Fruit fly (Drosophila melanogaster): ENCODE measurements around the gene Arp5.

Gene Arp5

DNA sequence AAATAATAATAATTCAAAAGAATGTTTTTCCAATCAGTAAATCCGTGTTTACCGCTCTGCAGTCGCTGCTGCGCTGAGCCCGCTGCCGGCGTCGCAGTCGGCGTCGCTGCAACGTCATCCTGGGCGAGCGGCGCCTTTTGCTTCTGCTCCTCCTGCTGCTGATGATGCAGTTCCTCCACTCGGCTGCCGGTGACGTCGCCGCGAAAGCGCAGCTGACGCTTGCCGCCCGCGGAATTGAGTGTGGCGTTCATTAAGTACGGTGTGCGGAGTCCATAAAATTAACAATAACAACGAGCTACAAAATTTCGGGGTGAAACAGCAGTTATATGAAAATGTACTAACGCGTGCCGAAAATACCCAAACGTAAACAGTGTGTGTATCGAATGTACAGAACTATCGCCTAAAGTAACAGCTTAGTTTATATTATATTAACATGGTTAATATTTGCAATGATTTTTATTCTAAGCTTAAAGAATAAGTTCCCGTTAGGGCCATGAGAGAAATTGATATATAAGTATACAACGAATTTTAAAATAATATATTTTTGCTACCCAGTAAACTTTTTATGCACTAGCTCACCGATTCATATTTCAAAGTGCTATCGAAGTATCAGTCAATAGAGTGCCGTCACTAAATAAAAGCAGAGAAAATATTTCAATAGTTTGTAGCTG is 21.1 kb upstream of the Arp5 start, which contains the start of the genes CG7218 and Cbp20 (continued):
- peak; percentile 10 for TF ChIP-seq gro (GFP tag; optimal IDR thresholded peaks at IDR 0.05)
- TF ChIP-seq sd (tag; optimal IDR thresholded peaks at IDR 0.05) = peak; percentile 65
- TF ChIP-seq Opbp (GFP tag; IDR thresholded peaks at IDR 0.05; ENCODE audit: partially characterized antibody) = peak; percentile 70; the same call in 2 of the 3 replicates
- no peak for TF ChIP-seq Mes4 (GFP tag; optimal IDR thresholded peaks at IDR 0.05)
- TF ChIP-seq Chrac-16 (GFP tag; optimal IDR thresholded peaks at IDR 0.05) = peak; percentile 73
- TF ChIP-seq lab (GFP tag; optimal IDR thresholded peaks at IDR 0.05) = peak; percentile 82
- peak; percentile 10 for TF ChIP-seq CG8089 (GFP tag; optimal IDR thresholded peaks at IDR 0.05)
- TF ChIP-seq esg (GFP tag; conservative IDR thresholded peaks at IDR 0.05) = 0 out of 2 replicates have a peak, but pooled peaks have one; percentile 26
- TF ChIP-seq Bdp1 (GFP tag; optimal IDR thresholded peaks at IDR 0.05) = peak; percentile 26
- TF ChIP-seq Gug (GFP tag; IDR thresholded peaks at IDR 0.05) = peak; percentile 91
- TF ChIP-seq Nf-YB (GFP tag; optimal IDR thresholded peaks at IDR 0.05) = peak; percentile 48
- no peak for TF ChIP-seq cad (GFP tag; optimal IDR thresholded peaks at IDR 0.05)
- TF ChIP-seq CG42726 (GFP tag; IDR thresholded peaks at IDR 0.05; ENCODE audit: partially characterized antibody) = no peak
- no peak for TF ChIP-seq jing (GFP tag; optimal IDR thresholded peaks at IDR 0.05)
- peak; percentile 58; the same call in 1 of the 2 replicates for TF ChIP-seq chm (GFP tag; IDR thresholded peaks at IDR 0.05)
- no peak; the same call in 1 of the 2 replicates for TF ChIP-seq CG32767 (GFP tag; IDR thresholded peaks at IDR 0.05)
- TF ChIP-seq Hmx (GFP tag; optimal IDR thresholded peaks at IDR 0.05) = no peak
- peak; percentile 68 for TF ChIP-seq CG6791 (GFP tag; IDR thresholded peaks at IDR 0.05; ENCODE audit: partially characterized antibody)
- peak; percentile 78 for TF ChIP-seq CG2678 (tag; optimal IDR thresholded peaks at IDR 0.05)
- peak; percentile 24 for TF ChIP-seq CG12219 (GFP tag; optimal IDR thresholded peaks at IDR 0.05)
- no peak for TF ChIP-seq GATAe (GFP tag; conservative IDR thresholded peaks at IDR 0.05)
- TF ChIP-seq CG7357 (GFP tag; IDR thresholded peaks at IDR 0.05) = 0 out of 3 replicates have a peak, but pooled peaks have one; percentile 28
- TF ChIP-seq Sin3A (optimal IDR thresholded peaks at IDR 0.05) = peak; percentile 38
- TF ChIP-seq D (optimal IDR thresholded peaks at IDR 0.05) = no peak
- TF ChIP-seq D (GFP tag; optimal IDR thresholded peaks at IDR 0.05) = no peak
- TF ChIP-seq odd (GFP tag; optimal IDR thresholded peaks at IDR 0.05) = no peak
- peak; percentile 71 for TF ChIP-seq grau (tag; optimal IDR thresholded peaks at IDR 0.05)
- TF ChIP-seq CG4424 (GFP tag; optimal IDR thresholded peaks at IDR 0.05) = peak; percentile 71
- no peak for TF ChIP-seq CG4707 (GFP tag; optimal IDR thresholded peaks at IDR 0.05)
- TF ChIP-seq dmrt99B (tag; optimal IDR thresholded peaks at IDR 0.05) = peak; percentile 52
- no peak for TF ChIP-seq HLHmδ (GFP tag; optimal IDR thresholded peaks at IDR 0.05)
- TF ChIP-seq CG6854 (GFP tag; optimal IDR thresholded peaks at IDR 0.05) = no peak
- TF ChIP-seq lilli (GFP tag; optimal IDR thresholded peaks at IDR 0.05) = peak; percentile 87
- no peak for TF ChIP-seq Dfd (GFP tag; optimal IDR thresholded peaks at IDR 0.05)
- peak; percentile 44 for TF ChIP-seq slou (GFP tag; optimal IDR thresholded peaks at IDR 0.05)
- peak; percentile 46 for TF ChIP-seq bab2 (GFP tag; optimal IDR thresholded peaks at IDR 0.05)
- TF ChIP-seq Camta (GFP tag; optimal IDR thresholded peaks at IDR 0.05) = peak; percentile 52
- TF ChIP-seq cato (GFP tag; optimal IDR thresholded peaks at IDR 0.05; ENCODE audit: borderline replicate concordance) = peak; percentile 35
- no peak for TF ChIP-seq tio (GFP tag; optimal IDR thresholded peaks at IDR 0.05)
- TF ChIP-seq gsb-n (tag; optimal IDR thresholded peaks at IDR 0.05) = peak; percentile 20
- TF ChIP-seq CG16863 (GFP tag; optimal IDR thresholded peaks at IDR 0.05) = peak; percentile 47
- TF ChIP-seq CG34422 (GFP tag; IDR thresholded peaks at IDR 0.05) = peak; percentile 23; the same call in 2 of the 3 replicates
- TF ChIP-seq CG1602 (GFP tag; optimal IDR thresholded peaks at IDR 0.05) = peak; percentile 87
- peak; percentile 68; the same call in 1 of the 3 replicates for TF ChIP-seq CG14860 (GFP tag; IDR thresholded peaks at IDR 0.05; ENCODE audit: partially characterized antibody)
- peak; percentile 69 for TF ChIP-seq ato (GFP tag; IDR thresholded peaks at IDR 0.05; ENCODE audit: partially characterized antibody)
- TF ChIP-seq CG8388 (GFP tag; optimal IDR thresholded peaks at IDR 0.05) = peak; percentile 43
- no peak for TF ChIP-seq Lpt (GFP tag; optimal IDR thresholded peaks at IDR 0.05)
- TF ChIP-seq CG3726 (GFP tag; IDR thresholded peaks at IDR 0.05) = no peak
- TF ChIP-seq CG30020 (tag; optimal IDR thresholded peaks at IDR 0.05) = peak; percentile 67
- TF ChIP-seq Poxn (GFP tag; IDR thresholded peaks at IDR 0.05) = peak; percentile 13; the same call in 1 of the 2 replicates
